Worm (Caenorhabditis elegans) whole organism, L3 larva: Measurements from ENCODE around the gene H41C03.3.

Experiments used
- R02D3.7 ChIP-seq: fragments of 150-350 bp; optimal IDR thresholded peaks from 2 replicates; lab custom pipeline; 2014; ENCODE audit warnings: missing biosample characterization, missing genetic modification characterization
- ZK546.5 ChIP-seq: sonication (generic microtip); optimal IDR thresholded peaks from 2 replicates; lab custom pipeline; 2017; ENCODE audit warnings: missing biosample characterization, missing genetic modification characterization
- aly-2 ChIP-seq: fragments of 150-350 bp; optimal IDR thresholded peaks from 2 replicates; lab custom pipeline; 2014; ENCODE audit warnings: missing biosample characterization, missing genetic modification characterization
- ama-1 ChIP-seq: fragments of 150-350 bp; optimal IDR thresholded peaks from 2 replicates; lab custom pipeline; 2018
- ceh-28 ChIP-seq: fragments of 150-350 bp; optimal IDR thresholded peaks from 2 replicates; lab custom pipeline; 2014; ENCODE audit warnings: missing biosample characterization, missing genetic modification reagents, missing genetic modification characterization
- ceh-82 ChIP-seq: fragments of 150-350 bp; optimal IDR thresholded peaks from 2 replicates; lab custom pipeline; 2014; ENCODE audit warnings: missing biosample characterization, missing genetic modification characterization
- ceh-9 ChIP-seq: sonication (generic microtip); optimal IDR thresholded peaks from 2 replicates; lab custom pipeline; 2018; ENCODE audit warnings: missing biosample characterization, missing genetic modification characterization
- daf-12 ChIP-seq: fragments of 150-350 bp; optimal IDR thresholded peaks from 2 replicates; lab custom pipeline; 2014; ENCODE audit warnings: missing biosample characterization, missing genetic modification reagents, missing genetic modification characterization
- egl-27 ChIP-seq: sonication (generic microtip); optimal IDR thresholded peaks from 4 replicates; lab custom pipeline; 2017; ENCODE audit warnings: missing biosample characterization, missing genetic modification reagents, missing genetic modification characterization
- egl-5 ChIP-seq: fragments of 150-350 bp; optimal IDR thresholded peaks from 2 replicates; lab custom pipeline; 2017; ENCODE audit warnings: missing biosample characterization, missing genetic modification reagents, missing genetic modification characterization, inconsistent platforms
- elt-1 ChIP-seq: fragments of 150-350 bp; optimal IDR thresholded peaks from 2 replicates; lab custom pipeline; 2014; ENCODE audit warnings: missing biosample characterization, missing genetic modification characterization
- elt-2 ChIP-seq: sonication (generic microtip); optimal IDR thresholded peaks from 2 replicates; lab custom pipeline; 2016; ENCODE audit warnings: missing genetic modification reagents, mild to moderate bottlenecking, missing genetic modification characterization, missing compliant biosample characterization
- elt-3 ChIP-seq, 3 experiments: fragments of 150-350 bp in 1 of 3; sonication (generic microtip) in 2 of 3; optimal IDR thresholded peaks; 2 replicates in 2 of 3; 4 replicates in 1 of 3; lab custom pipeline; 2014 to 2017; ENCODE audit warnings: missing biosample characterization in 3 of 3, missing genetic modification characterization in 3 of 3
- eor-1 ChIP-seq, 2 experiments: fragments of 150-350 bp; optimal IDR thresholded peaks; 2 replicates each; lab custom pipeline; 2014 to 2018; ENCODE audit warnings: missing biosample characterization in 2 of 2, missing genetic modification characterization in 2 of 2
- fkh-10 ChIP-seq: sonication (generic microtip); optimal IDR thresholded peaks from 2 replicates; lab custom pipeline; 2017; ENCODE audit warnings: missing biosample characterization, missing genetic modification reagents, missing genetic modification characterization
- fos-1 ChIP-seq: fragments of 150-350 bp; optimal IDR thresholded peaks from 2 replicates; lab custom pipeline; 2014; ENCODE audit warnings: missing biosample characterization, missing genetic modification characterization
- jun-1 ChIP-seq: fragments of 150-350 bp; optimal IDR thresholded peaks from 2 replicates; lab custom pipeline; 2014; ENCODE audit warnings: missing biosample characterization, missing genetic modification reagents, missing genetic modification characterization
- lin-15B ChIP-seq: fragments of 150-350 bp; optimal IDR thresholded peaks from 2 replicates; lab custom pipeline; 2014; ENCODE audit warnings: missing biosample characterization, missing genetic modification characterization
- lin-39 ChIP-seq: fragments of 150-350 bp; optimal IDR thresholded peaks from 2 replicates; lab custom pipeline; 2018; ENCODE audit warnings: missing biosample characterization, missing genetic modification reagents, missing genetic modification characterization
- lsy-12 ChIP-seq: sonication (generic microtip); optimal IDR thresholded peaks from 2 replicates; lab custom pipeline; 2016; ENCODE audit warnings: mild to moderate bottlenecking, missing genetic modification characterization, missing compliant biosample characterization
- mdl-1 ChIP-seq: fragments of 150-350 bp; optimal IDR thresholded peaks from 2 replicates; lab custom pipeline; 2014; ENCODE audit warnings: missing biosample characterization, missing genetic modification characterization
- mml-1 ChIP-seq: fragments of 150-350 bp; sonication (generic microtip); optimal IDR thresholded peaks from 3 replicates; lab custom pipeline; 2014; ENCODE audit warnings: missing biosample characterization, missing genetic modification characterization
- nfya-1 ChIP-seq: sonication (generic microtip); optimal IDR thresholded peaks from 2 replicates; lab custom pipeline; 2017; ENCODE audit warnings: missing genetic modification characterization, mild to moderate bottlenecking, missing compliant biosample characterization, antibody characterized with exemption, moderate library complexity; ENCODE audit not compliant: insufficient read depth
- nhr-11 ChIP-seq: fragments of 150-350 bp; optimal IDR thresholded peaks from 2 replicates; lab custom pipeline; 2014; ENCODE audit warnings: missing biosample characterization, missing genetic modification characterization
- nhr-23 ChIP-seq: fragments of 150-350 bp; optimal IDR thresholded peaks from 2 replicates; lab custom pipeline; 2014; ENCODE audit warnings: missing biosample characterization, missing genetic modification reagents, missing genetic modification characterization
- nhr-237 ChIP-seq: fragments of 150-350 bp; optimal IDR thresholded peaks from 2 replicates; lab custom pipeline; 2014; ENCODE audit warnings: missing biosample characterization, missing genetic modification characterization
- nhr-25 ChIP-seq: sonication (generic microtip); optimal IDR thresholded peaks from 2 replicates; lab custom pipeline; 2017; ENCODE audit warnings: missing biosample characterization, missing genetic modification characterization
- nhr-43 ChIP-seq: sonication (generic microtip); optimal IDR thresholded peaks from 2 replicates; lab custom pipeline; 2016; ENCODE audit warnings: mild to moderate bottlenecking, missing genetic modification characterization, missing compliant biosample characterization; ENCODE audit not compliant: poor library complexity, severe bottlenecking
- nhr-76 ChIP-seq: fragments of 150-350 bp; sonication (generic microtip); optimal IDR thresholded peaks from 5 replicates; lab custom pipeline; 2014; ENCODE audit warnings: missing biosample characterization, missing genetic modification characterization
- pha-4 ChIP-seq: fragments of 150-350 bp; optimal IDR thresholded peaks from 2 replicates; lab custom pipeline; 2014; ENCODE audit warnings: missing biosample characterization, missing genetic modification reagents, missing genetic modification characterization
- pqm-1 ChIP-seq: fragments of 150-350 bp; optimal IDR thresholded peaks from 2 replicates; lab custom pipeline; 2017; ENCODE audit warnings: missing biosample characterization, missing genetic modification characterization, inconsistent platforms
- sea-2 ChIP-seq: fragments of 150-350 bp; sonication (generic microtip); optimal IDR thresholded peaks from 4 replicates; lab custom pipeline; 2014; ENCODE audit warnings: missing biosample characterization, missing genetic modification reagents, missing genetic modification characterization
- skn-1 ChIP-seq: fragments of 150-350 bp; optimal IDR thresholded peaks from 2 replicates; lab custom pipeline; 2014; ENCODE audit warnings: missing biosample characterization, missing genetic modification characterization
- tbx-2 ChIP-seq: sonication (generic microtip); optimal IDR thresholded peaks from 2 replicates; lab custom pipeline; 2016; ENCODE audit warnings: mild to moderate bottlenecking, missing genetic modification characterization, missing compliant biosample characterization
- unc-39 ChIP-seq: sonication (generic microtip); optimal IDR thresholded peaks from 4 replicates; lab custom pipeline; 2017; ENCODE audit warnings: missing biosample characterization, missing genetic modification characterization
- unc-62 ChIP-seq: fragments of 150-350 bp; sonication (generic microtip); optimal IDR thresholded peaks from 4 replicates; lab custom pipeline; 2014; ENCODE audit warnings: missing biosample characterization, missing genetic modification reagents, missing genetic modification characterization
- ztf-11 ChIP-seq: fragments of 150-350 bp; optimal IDR thresholded peaks from 2 replicates; lab custom pipeline; 2014; ENCODE audit warnings: missing biosample characterization, missing genetic modification characterization
- ztf-4 ChIP-seq: fragments of 150-350 bp; optimal IDR thresholded peaks from 2 replicates; lab custom pipeline; 2014; ENCODE audit warnings: missing biosample characterization, missing genetic modification characterization

H41C03.3 gene

ce11 chrII:5845441-5845840 lies at the start of gene H41C03.3, which contains the start of gene ZK1248.17:
Gene H41C03.3 (plus strand): TSS chrII:5845777.
Gene ZK1248.17 (minus strand): TSS chrII:5845541.
- TF ChIP-seq lsy-12, result no peak
- no peak for TF ChIP-seq lin-15B
- TF ChIP-seq nhr-76 (tag; lab: Kevin White, UChicago), result no peak
- TF ChIP-seq ama-1 (lab: Kevin White, UChicago), result no peak
- TF ChIP-seq mml-1 (tag; lab: Kevin White, UChicago), result no peak
- TF ChIP-seq elt-3 (tag; optimal IDR thresholded peaks at IDR 0.05; lab: Kevin White, UChicago), result no peak
- TF ChIP-seq ZK546.5 (tag; lab: Kevin White, UChicago), result no peak
- TF ChIP-seq nhr-11 (tag; lab: Kevin White, UChicago), result no peak
- no peak for TF ChIP-seq elt-1 (tag; lab: Kevin White, UChicago)
- no peak for TF ChIP-seq aly-2
- no peak for TF ChIP-seq nhr-25 (tag; lab: Kevin White, UChicago)
- TF ChIP-seq pqm-1 (tag; lab: Kevin White, UChicago), result no peak
- no peak for TF ChIP-seq fkh-10 (GFP tag; lab: Kevin White, UChicago)
- no peak for TF ChIP-seq mdl-1 (tag; lab: Kevin White, UChicago)

- TF ChIP-seq ama-1 (lab: Kevin White, UChicago) (no peak), nhr-11 (tag; lab: Kevin White, UChicago) (no peak), unc-62 (no peak), pha-4 (tag; lab: Kevin White, UChicago) (no peak), R02D3.7 (tag; lab: Kevin White, UChicago) (no peak), fos-1 (tag; lab: Kevin White, UChicago) (no peak), egl-5 (no peak), nhr-43 (no peak), aly-2 (no peak), nhr-237 (no peak), ceh-82 (tag; lab: Kevin White, UChicago) (no peak), mml-1 (tag; lab: Kevin White, UChicago) (no peak), eor-1 (tag; optimal IDR thresholded peaks at IDR 0.05; lab: Kevin White, UChicago) (no peak), ZK546.5 (tag; lab: Kevin White, UChicago) (no peak), lin-15B (no peak), jun-1 (tag; lab: Kevin White, UChicago) (no peak), ztf-11 (tag; lab: Kevin White, UChicago) (no peak), sea-2 (no peak), egl-27 (no peak), ceh-9 (tag; lab: Kevin White, UChicago) (no peak)
- TF ChIP-seq, all 47 proteins: peak for 0
Measured at ce11 chrII:5797348-5797977, 48.1 kb upstream of the H41C03.3 start, which contains the start of the genes msp-63 and msp-142. Gene msp-63 (minus strand): TSS chrII:5797448. Gene msp-142 (plus strand): TSS chrII:5797927.

ce11 chrII:5799553-5799952 lies 46.0 kb upstream of the H41C03.3 start, which contains the start of gene K05F1.8:
Gene K05F1.8 (minus strand): TSS chrII:5799653.
- TF ChIP-seq tbx-2 (tag; lab: Kevin White, UChicago) (no peak), nhr-23 (tag; lab: Kevin White, UChicago) (no peak), unc-62 (no peak), ZK546.5 (tag; lab: Kevin White, UChicago) (no peak), ztf-4 (no peak), lsy-12 (no peak), daf-12 (tag; lab: Kevin White, UChicago) (no peak), egl-5 (no peak), nhr-43 (no peak), jun-1 (tag; lab: Kevin White, UChicago) (no peak), unc-39 (tag; lab: Kevin White, UChicago) (no peak), elt-2 (no peak), nfya-1 (tag; lab: Kevin White, UChicago) (no peak), nhr-76 (tag; lab: Kevin White, UChicago) (no peak), egl-27 (no peak)
- TF ChIP-seq, all 47 proteins: peak for 0

ce11 chrII:5801075-5801474 lies 44.5 kb upstream of the H41C03.3 start, which contains the start of the genes K05F1.9 and K05F1.1:
Gene K05F1.9 (minus strand): TSS chrII:5801175.
Gene K05F1.1 (plus strand): TSS chrII:5801382.
- TF ChIP-seq unc-62 (no peak), nhr-43 (no peak), jun-1 (tag; lab: Kevin White, UChicago) (no peak), R02D3.7 (tag; lab: Kevin White, UChicago) (no peak), tbx-2 (tag; lab: Kevin White, UChicago) (no peak), mml-1 (tag; lab: Kevin White, UChicago) (no peak), ceh-82 (tag; lab: Kevin White, UChicago) (no peak), pqm-1 (tag; lab: Kevin White, UChicago) (no peak), ceh-9 (tag; lab: Kevin White, UChicago) (no peak), lin-39 (tag; lab: Kevin White, UChicago) (no peak), elt-2 (no peak), eor-1 (tag; optimal IDR thresholded peaks at IDR 0.05; lab: Kevin White, UChicago) (no peak), skn-1 (no peak), fos-1 (tag; lab: Kevin White, UChicago) (no peak), nhr-11 (tag; lab: Kevin White, UChicago) (no peak), ceh-28 (tag; lab: Kevin White, UChicago) (no peak), nhr-25 (tag; lab: Kevin White, UChicago) (no peak), elt-1 (tag; lab: Kevin White, UChicago) (no peak), unc-39 (tag; lab: Kevin White, UChicago) (no peak)
